Fruit fly (Drosophila melanogaster) whole organism, pupa: ENCODE data around the gene Nup205.

Source experiments
- CG10348 ChIP-seq: fragments of 200-800 bp; sonication (Bioruptor generic); IDR thresholded peaks from 2 replicates; pipeline ENCODE4 v1.3.6; 2022; ENCODE audit warnings: missing biosample characterization, missing genetic modification characterization
- CG12605 ChIP-seq: fragments of 200-800 bp; sonication (Bioruptor generic); IDR thresholded peaks from 2 replicates; pipeline ENCODE4 v1.3.6; 2022; ENCODE audit warnings: missing biosample characterization, missing genetic modification characterization
- CG13204 ChIP-seq: fragments of 200-800 bp; sonication (Bioruptor generic); optimal IDR thresholded peaks from 2 replicates; lab custom pipeline; 2018; ENCODE audit warnings: missing biosample characterization, mild to moderate bottlenecking, missing genetic modification characterization, moderate library complexity
- CG14655 ChIP-seq: fragments of 200-800 bp; sonication (Bioruptor generic); optimal IDR thresholded peaks from 3 replicates; lab custom pipeline; 2017; ENCODE audit warnings: mild to moderate bottlenecking, missing biosample characterization, missing genetic modification reagents, missing genetic modification characterization
- CG15710 ChIP-seq: fragments of 200-800 bp; sonication (Bioruptor generic); optimal IDR thresholded peaks from 2 replicates; lab custom pipeline; 2018; ENCODE audit warnings: missing biosample characterization, mild to moderate bottlenecking, missing genetic modification characterization, moderate library complexity
- CG17806 ChIP-seq: fragments of 200-800 bp; sonication (Bioruptor generic); optimal IDR thresholded peaks from 2 replicates; lab custom pipeline; 2018; ENCODE audit warnings: missing biosample characterization, mild to moderate bottlenecking, missing genetic modification characterization, moderate library complexity
- CG32121 ChIP-seq: fragments of 200-800 bp; sonication (Bioruptor generic); IDR thresholded peaks from 2 replicates; pipeline ENCODE4 v1.3.6; 2022; ENCODE audit warnings: missing biosample characterization, missing genetic modification characterization
- CG34367 ChIP-seq: fragments of 200-800 bp; sonication (Bioruptor generic); optimal IDR thresholded peaks from 2 replicates; lab custom pipeline; 2018; ENCODE audit warnings: missing biosample characterization, mild to moderate bottlenecking, missing genetic modification characterization
- CG4496 ChIP-seq: fragments of 200-800 bp; sonication (Bioruptor generic); IDR thresholded peaks from 3 replicates; pipeline ENCODE4 v1.3.6; 2022; ENCODE audit warnings: missing biosample characterization, missing genetic modification characterization
- CG8159 ChIP-seq: fragments of 200-800 bp; sonication (Bioruptor generic); optimal IDR thresholded peaks from 3 replicates; lab custom pipeline; 2018; ENCODE audit warnings: missing biosample characterization, mild to moderate bottlenecking, missing genetic modification characterization, moderate library complexity
- CG8301 ChIP-seq: fragments of 200-800 bp; sonication (Bioruptor generic); optimal IDR thresholded peaks from 2 replicates; lab custom pipeline; 2018; ENCODE audit warnings: missing biosample characterization, mild to moderate bottlenecking, missing genetic modification characterization
- CG9948 ChIP-seq: fragments of 200-800 bp; sonication (Bioruptor generic); optimal IDR thresholded peaks from 2 replicates; lab custom pipeline; 2018; ENCODE audit warnings: missing biosample characterization, mild to moderate bottlenecking, missing genetic modification characterization, moderate library complexity
- D1 ChIP-seq: fragments of 200-800 bp; sonication (Bioruptor generic); optimal IDR thresholded peaks from 2 replicates; lab custom pipeline; 2018; ENCODE audit warnings: missing biosample characterization, mild to moderate bottlenecking, missing genetic modification characterization, moderate library complexity
- EcR ChIP-seq: fragments of 200-800 bp; sonication (Bioruptor generic); optimal IDR thresholded peaks from 3 replicates; lab custom pipeline; 2019; ENCODE audit warnings: missing biosample characterization, missing genetic modification characterization, mild to moderate bottlenecking, moderate library complexity, missing genetic modification reagents
- Ets98B ChIP-seq: fragments of 200-800 bp; sonication (Bioruptor generic); IDR thresholded peaks from 2 replicates; pipeline ENCODE4 v1.3.6; 2022; ENCODE audit warnings: missing biosample characterization, missing genetic modification characterization
- Pif1A ChIP-seq: fragments of 200-800 bp; sonication (Bioruptor generic); optimal IDR thresholded peaks from 3 replicates; lab custom pipeline; 2016; ENCODE audit warnings: missing biosample characterization, missing genetic modification characterization
- Pif1B ChIP-seq: fragments of 200-800 bp; sonication (Bioruptor generic); optimal IDR thresholded peaks from 3 replicates; lab custom pipeline; 2016; ENCODE audit warnings: missing biosample characterization, missing genetic modification characterization
- Snoo ChIP-seq: fragments of 200-800 bp; sonication (Bioruptor generic); optimal IDR thresholded peaks from 3 replicates; lab custom pipeline; 2017; ENCODE audit warnings: missing biosample characterization, mild to moderate bottlenecking, missing genetic modification characterization, inconsistent platforms
- fd96Ca ChIP-seq: fragments of 200-800 bp; sonication (Bioruptor generic); IDR thresholded peaks from 3 replicates; pipeline ENCODE4 v1.3.6; 2022; ENCODE audit warnings: missing biosample characterization, missing genetic modification characterization
- gl ChIP-seq: fragments of 200-800 bp; sonication (Bioruptor generic); optimal IDR thresholded peaks from 2 replicates; lab custom pipeline; 2018; ENCODE audit warnings: missing biosample characterization, mild to moderate bottlenecking, missing genetic modification characterization
- rn ChIP-seq: fragments of 200-800 bp; sonication (Bioruptor generic); IDR thresholded peaks from 2 replicates; pipeline ENCODE4 v1.3.6; 2022; ENCODE audit warnings: missing biosample characterization, missing genetic modification characterization

The Nup205 gene

dm6 chrX:19851989-19852307 is at the start of gene Nup205, which contains the start of gene pico:
Gene Nup205, plus strand, starts transcription at chrX:19852214.
Gene pico, minus strand, starts transcription at chrX:19852059.
- TF ChIP-seq Pif1A (no peak), CG32121 (peak; percentile 18; the same call in 1 of the 2 replicates), CG4496 (peak; percentile 54; the same call in 2 of the 3 replicates), CG17806 (tag; lab: Kevin White, UChicago) (no peak), CG9948 (tag; lab: Kevin White, UChicago) (no peak)
- TF ChIP-seq, all 21 proteins: peak for 2

- no peak for TF ChIP-seq Pif1A
- no peak for TF ChIP-seq CG8159 (tag; lab: Kevin White, UChicago)
- no peak for TF ChIP-seq CG12605 (GFP tag; lab: Robert Waterston, UW)
- no peak for TF ChIP-seq CG32121
- no peak for TF ChIP-seq gl (tag; lab: Kevin White, UChicago)
- no peak for TF ChIP-seq D1 (tag; lab: Kevin White, UChicago)
- no peak for TF ChIP-seq CG14655
- TF ChIP-seq CG4496, result no peak
- TF ChIP-seq CG34367 (tag; lab: Kevin White, UChicago), result no peak
- TF ChIP-seq fd96Ca (GFP tag; lab: Robert Waterston, UW), result no peak
- no peak for TF ChIP-seq CG10348 (GFP tag; lab: Robert Waterston, UW)
Measured at dm6 chrX:19806137-19806536, 45.9 kb upstream of the Nup205 start.

- TF ChIP-seq CG13204 (GFP tag; lab: Kevin White, UChicago), result no peak
- no peak for TF ChIP-seq rn (GFP tag; lab: Robert Waterston, UW)
- TF ChIP-seq CG8301 (tag; lab: Kevin White, UChicago), result no peak
- no peak for TF ChIP-seq CG9948 (tag; lab: Kevin White, UChicago)
- TF ChIP-seq D1 (tag; lab: Kevin White, UChicago), result no peak
- TF ChIP-seq CG10348 (GFP tag; lab: Robert Waterston, UW), result no peak
- TF ChIP-seq Pif1B (GFP tag; lab: Kevin White, UChicago), result no peak
- TF ChIP-seq CG17806 (tag; lab: Kevin White, UChicago), result no peak
- no peak for TF ChIP-seq Pif1A
- no peak for TF ChIP-seq CG32121
- no peak for TF ChIP-seq CG4496
- no peak for TF ChIP-seq CG8159 (tag; lab: Kevin White, UChicago)
- TF ChIP-seq CG34367 (tag; lab: Kevin White, UChicago), result no peak
- no peak for TF ChIP-seq gl (tag; lab: Kevin White, UChicago)
- no peak for TF ChIP-seq CG14655
- no peak for TF ChIP-seq EcR (GFP tag; lab: Kevin White, UChicago)
Measured at dm6 chrX:19811057-19811456, 41.0 kb upstream of the Nup205 start.

dm6 chrX:19812429-19812828 is 39.6 kb upstream of the Nup205 start, which contains the start of gene SkpD:
Gene SkpD, plus strand, starts transcription at chrX:19812729.
- no peak for TF ChIP-seq rn (GFP tag; lab: Robert Waterston, UW)
- no peak for TF ChIP-seq Ets98B (GFP tag; lab: Robert Waterston, UW)
- TF ChIP-seq CG4496, result no peak
- no peak for TF ChIP-seq CG32121
- no peak for TF ChIP-seq CG12605 (GFP tag; lab: Robert Waterston, UW)
- TF ChIP-seq EcR (GFP tag; lab: Kevin White, UChicago), result no peak
- no peak for TF ChIP-seq Pif1A
- no peak for TF ChIP-seq CG34367 (tag; lab: Kevin White, UChicago)
- no peak for TF ChIP-seq CG15710 (tag; lab: Kevin White, UChicago)
- TF ChIP-seq CG9948 (tag; lab: Kevin White, UChicago), result no peak
- no peak for TF ChIP-seq gl (tag; lab: Kevin White, UChicago)
- no peak for TF ChIP-seq CG14655
- TF ChIP-seq CG8159 (tag; lab: Kevin White, UChicago), result no peak
- no peak for TF ChIP-seq CG10348 (GFP tag; lab: Robert Waterston, UW)
- TF ChIP-seq Pif1B (GFP tag; lab: Kevin White, UChicago), result no peak

- no peak for TF ChIP-seq CG9948 (tag; lab: Kevin White, UChicago)
- no peak for TF ChIP-seq CG12605 (GFP tag; lab: Robert Waterston, UW)
- TF ChIP-seq Snoo, result no peak
- TF ChIP-seq Pif1A, result no peak
- TF ChIP-seq CG14655, result no peak
Measured at dm6 chrX:19815772-19816171, 36.2 kb upstream of the Nup205 start, which contains the start of gene SkpC. Gene SkpC, plus strand, starts transcription at chrX:19816072.

- no peak for TF ChIP-seq Pif1A
- no peak for TF ChIP-seq CG10348 (GFP tag; lab: Robert Waterston, UW)
- TF ChIP-seq CG9948 (tag; lab: Kevin White, UChicago), result no peak
- no peak for TF ChIP-seq D1 (tag; lab: Kevin White, UChicago)
- TF ChIP-seq CG32121, result no peak
- TF ChIP-seq gl (tag; lab: Kevin White, UChicago), result no peak
- no peak for TF ChIP-seq CG15710 (tag; lab: Kevin White, UChicago)
- TF ChIP-seq CG4496, result no peak
- TF ChIP-seq Snoo, result no peak
- TF ChIP-seq CG17806 (tag; lab: Kevin White, UChicago), result no peak
- TF ChIP-seq CG34367 (tag; lab: Kevin White, UChicago), result no peak
- TF ChIP-seq CG8301 (tag; lab: Kevin White, UChicago), result no peak
- no peak for TF ChIP-seq Ets98B (GFP tag; lab: Robert Waterston, UW)
- no peak for TF ChIP-seq CG14655
- no peak for TF ChIP-seq rn (GFP tag; lab: Robert Waterston, UW)
- TF ChIP-seq fd96Ca (GFP tag; lab: Robert Waterston, UW), result no peak
- no peak for TF ChIP-seq CG13204 (GFP tag; lab: Kevin White, UChicago)
- no peak for TF ChIP-seq CG12605 (GFP tag; lab: Robert Waterston, UW)
- TF ChIP-seq, all 21 proteins: peak for 0
Measured at dm6 chrX:19818617-19819016, 33.4 kb upstream of the Nup205 start.
